Fruit fly (Drosophila melanogaster) whole organism: ENCODE results near the gene FucTD.

ENCODE experiments used
- CG8478 ChIP-seq: fragments of >200 bp; optimal IDR thresholded peaks from 2 replicates; lab custom pipeline; 2018; ENCODE audit warnings: inconsistent platforms
- Dll ChIP-seq: fragments of >200 bp; optimal IDR thresholded peaks from 2 replicates; lab custom pipeline; 2017
- EcR ChIP-seq, 2 experiments: fragments of >200 bp; optimal IDR thresholded peaks; 2 replicates each; lab custom pipeline; 2017; ENCODE audit warnings: missing biosample characterization in 2 of 2, missing genetic modification characterization in 2 of 2, missing genetic modification reagents in 2 of 2
- pan ChIP-seq: fragments of >200 bp; optimal IDR thresholded peaks from 2 replicates; lab custom pipeline; 2017
- psq ChIP-seq: fragments of >200 bp; optimal IDR thresholded peaks from 2 replicates; lab custom pipeline; 2017
- usp ChIP-seq: fragments of >200 bp; optimal IDR thresholded peaks from 2 replicates; lab custom pipeline; 2017; ENCODE audit warnings: missing biosample characterization, missing genetic modification characterization, mixed read lengths

DNA sequence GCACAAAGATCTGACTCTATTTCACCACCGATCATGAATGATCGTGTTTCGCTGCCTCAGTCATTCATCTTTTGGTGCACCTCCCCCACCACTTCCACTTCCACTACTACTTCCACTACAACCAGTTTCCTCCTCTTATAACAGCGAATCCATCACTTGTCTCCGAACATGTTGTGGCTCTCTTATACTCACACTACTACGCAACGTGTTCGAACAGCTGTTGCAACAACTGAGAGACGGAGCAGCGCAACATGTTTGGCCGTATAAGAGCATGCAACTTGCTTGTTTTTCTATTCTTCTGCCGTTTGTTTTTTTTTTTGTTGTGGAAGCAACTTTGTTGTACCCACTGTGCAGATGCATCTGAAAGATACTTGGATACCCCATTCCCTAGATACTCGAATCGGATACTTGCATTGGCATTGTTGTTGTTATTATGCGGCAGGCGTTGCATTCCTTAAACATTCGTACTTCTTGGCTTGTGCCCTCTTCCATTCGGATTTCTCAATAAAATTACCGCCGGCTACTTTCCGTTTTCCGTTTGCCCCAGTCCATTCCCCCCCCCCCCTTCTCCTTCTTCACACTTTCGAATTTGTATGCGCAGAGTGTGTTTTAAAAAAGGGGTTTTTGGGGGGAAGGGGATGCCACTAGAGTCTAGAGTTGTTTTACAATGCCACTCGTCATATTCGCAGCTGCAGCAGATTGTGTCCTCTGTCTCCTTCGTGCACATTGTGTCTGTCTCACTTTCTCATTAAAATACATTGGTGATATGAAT is 49.0 kb upstream of the FucTD start:
- TF ChIP-seq psq (lab: Kevin White, UChicago) = no peak
- TF ChIP-seq Dll (lab: Kevin White, UChicago) = no peak
- TF ChIP-seq EcR (GFP tag; optimal IDR thresholded peaks at IDR 0.05; lab: Kevin White, UChicago) = no peak
- no peak for TF ChIP-seq CG8478 (lab: Kevin White, UChicago)
- no peak for TF ChIP-seq pan (lab: Kevin White, UChicago)
- TF ChIP-seq usp (GFP tag; lab: Kevin White, UChicago) = no peak
